Fruit fly (Drosophila melanogaster) whole organism, embryonic: ENCODE measurements around the gene InR.

Experiments
- Adf1 ChIP-seq: fragments of 200-800 bp; sonication (Bioruptor generic); IDR thresholded peaks from 2 replicates; pipeline ENCODE4 v1.3.6; 2022; ENCODE audit warnings: missing biosample characterization, missing genetic modification characterization
- Atf-2 ChIP-seq: fragments of 200-800 bp; sonication (Bioruptor generic); optimal IDR thresholded peaks from 2 replicates; lab custom pipeline; 2016; ENCODE audit warnings: missing biosample characterization, missing genetic modification characterization
- Awh ChIP-seq: fragments of 200-800 bp; sonication (Bioruptor generic); IDR thresholded peaks from 2 replicates; pipeline ENCODE4, ENCODE4 v1.3.6; 2022; ENCODE audit warnings: missing biosample characterization, missing genetic modification characterization
- CG11723 ChIP-seq: fragments of 200-800 bp; sonication (Bioruptor generic); optimal IDR thresholded peaks from 2 replicates; lab custom pipeline; 2017; ENCODE audit warnings: missing biosample characterization, mild to moderate bottlenecking, missing genetic modification characterization
- CG12219 ChIP-seq: fragments of 200-800 bp; sonication (Bioruptor generic); optimal IDR thresholded peaks from 3 replicates; lab custom pipeline; 2018; ENCODE audit warnings: missing biosample characterization, mild to moderate bottlenecking, missing genetic modification characterization
- CG1233 ChIP-seq: fragments of 200-800 bp; sonication (Bioruptor generic); optimal IDR thresholded peaks from 4 replicates; lab custom pipeline; 2018; ENCODE audit warnings: missing biosample characterization, mild to moderate bottlenecking, missing genetic modification characterization
- CG12942 ChIP-seq: fragments of 200-800 bp; sonication (Bioruptor generic); optimal IDR thresholded peaks from 3 replicates; lab custom pipeline; 2016; ENCODE audit warnings: missing biosample characterization, missing genetic modification characterization
- CG15696 ChIP-seq: fragments of 200-800 bp; sonication (Bioruptor generic); optimal IDR thresholded peaks from 2 replicates; lab custom pipeline; 2019; ENCODE audit warnings: missing biosample characterization, mild to moderate bottlenecking, missing genetic modification characterization, moderate library complexity
- CG1647 ChIP-seq: fragments of 200-800 bp; sonication (Bioruptor generic); optimal IDR thresholded peaks from 3 replicates; lab custom pipeline; 2016; ENCODE audit warnings: missing biosample characterization, missing genetic modification characterization
- CG17385 ChIP-seq: fragments of 200-800 bp; sonication (Bioruptor generic); optimal IDR thresholded peaks from 3 replicates; lab custom pipeline; 2018; ENCODE audit warnings: missing biosample characterization, mild to moderate bottlenecking, missing genetic modification characterization
- CG1792 ChIP-seq: fragments of 200-800 bp; sonication (Bioruptor generic); optimal IDR thresholded peaks from 2 replicates; lab custom pipeline; 2016; ENCODE audit warnings: missing biosample characterization, missing genetic modification characterization
- CG2678 ChIP-seq: fragments of 200-800 bp; sonication (Bioruptor generic); optimal IDR thresholded peaks from 3 replicates; lab custom pipeline; 2019; ENCODE audit warnings: missing biosample characterization, mild to moderate bottlenecking, missing genetic modification characterization, moderate library complexity
- CG30020 ChIP-seq: fragments of 200-800 bp; optimal IDR thresholded peaks from 2 replicates; lab custom pipeline; 2019; ENCODE audit warnings: missing biosample characterization, mild to moderate bottlenecking, missing genetic modification characterization, moderate library complexity
- CG34376 ChIP-seq: fragments of 200-800 bp; sonication (Bioruptor generic); optimal IDR thresholded peaks from 2 replicates; lab custom pipeline; 2018; ENCODE audit warnings: missing biosample characterization, mild to moderate bottlenecking, missing genetic modification characterization
- CG34422 ChIP-seq: fragments of 200-800 bp; sonication (Bioruptor generic); IDR thresholded peaks from 3 replicates; pipeline ENCODE4 v1.3.6; 2022; ENCODE audit warnings: missing biosample characterization, missing genetic modification characterization
- CG4424 ChIP-seq: fragments of 200-800 bp; sonication (Bioruptor generic); optimal IDR thresholded peaks from 3 replicates; lab custom pipeline; 2016; ENCODE audit warnings: missing biosample characterization, missing genetic modification characterization
- CG5245 ChIP-seq: fragments of 200-800 bp; sonication (Bioruptor generic); optimal IDR thresholded peaks from 3 replicates; lab custom pipeline; 2016; ENCODE audit warnings: missing biosample characterization, missing genetic modification characterization
- CG8290 ChIP-seq, 3 experiments: fragments of 200-800 bp; sonication (Bioruptor generic); optimal IDR thresholded peaks; 2 replicates each; lab custom pipeline; 2016 to 2019; ENCODE audit warnings: missing biosample characterization in 3 of 3, missing genetic modification characterization in 3 of 3, mild to moderate bottlenecking in 2 of 3, moderate library complexity in 1 of 3
- CG9609 ChIP-seq: fragments of 200-800 bp; sonication (Bioruptor generic); optimal IDR thresholded peaks from 3 replicates; lab custom pipeline; 2016; ENCODE audit warnings: missing biosample characterization, missing genetic modification characterization
- CG9727 ChIP-seq: fragments of 200-800 bp; sonication (Bioruptor generic); optimal IDR thresholded peaks from 3 replicates; lab custom pipeline; 2017; ENCODE audit warnings: missing biosample characterization, mild to moderate bottlenecking, missing genetic modification characterization
- Camta ChIP-seq: fragments of 200-800 bp; sonication (Bioruptor generic); optimal IDR thresholded peaks from 2 replicates; lab custom pipeline; 2016; ENCODE audit warnings: missing biosample characterization, missing genetic modification characterization
- CoRest ChIP-seq: fragments of 200-800 bp; sonication (Bioruptor generic); optimal IDR thresholded peaks from 3 replicates; lab custom pipeline; 2018; ENCODE audit warnings: missing biosample characterization, mild to moderate bottlenecking, missing genetic modification characterization, moderate library complexity
- Dbx ChIP-seq: fragments of 200-800 bp; sonication (Bioruptor generic); IDR thresholded peaks from 3 replicates; pipeline ENCODE4 v1.3.6; 2022; ENCODE audit warnings: missing biosample characterization, missing genetic modification characterization
- Dip3 ChIP-seq: fragments of 200-800 bp; sonication (Bioruptor generic); optimal IDR thresholded peaks from 3 replicates; lab custom pipeline; 2016; ENCODE audit warnings: missing biosample characterization, missing genetic modification characterization
- Eip74EF ChIP-seq, 2 experiments: fragments of 200-800 bp in 1 of 2; fragments of >200 bp in 1 of 2; sonication (Bioruptor generic) in 1 of 2; optimal IDR thresholded peaks; 2 replicates each; lab custom pipeline; 2017 to 2019; ENCODE audit warnings: missing biosample characterization in 2 of 2, missing genetic modification characterization in 2 of 2, mild to moderate bottlenecking in 1 of 2, moderate library complexity in 1 of 2
- Fer1 ChIP-seq: fragments of 200-800 bp; sonication (Bioruptor generic); optimal IDR thresholded peaks from 2 replicates; lab custom pipeline; 2017; ENCODE audit warnings: missing biosample characterization, mild to moderate bottlenecking, missing genetic modification characterization
- Gug ChIP-seq: fragments of 200-800 bp; sonication (Bioruptor generic); IDR thresholded peaks from 4 replicates; pipeline ENCODE4 v1.3.6; 2022; ENCODE audit warnings: missing biosample characterization, missing genetic modification characterization
- Hsf ChIP-seq: fragments of 200-800 bp; sonication (Bioruptor generic); optimal IDR thresholded peaks from 3 replicates; lab custom pipeline; 2016; ENCODE audit warnings: missing biosample characterization, missing genetic modification characterization
- Lim3 ChIP-seq: fragments of 200-800 bp; sonication (Bioruptor generic); IDR thresholded peaks from 2 replicates; pipeline ENCODE4 v1.3.6; 2022; ENCODE audit warnings: missing biosample characterization, missing genetic modification characterization
- Trl ChIP-seq, 3 experiments: fragments of >200 bp in 2 of 3; fragments of 200-800 bp in 1 of 3; sonication (Bioruptor generic) in 1 of 3; optimal IDR thresholded peaks; 2 replicates in 1 of 3; 3 replicates in 2 of 3; lab custom pipeline; 2016 to 2017; ENCODE audit warnings: missing biosample characterization in 1 of 3, missing genetic modification characterization in 1 of 3
- abd-A ChIP-seq: fragments of 200-800 bp; sonication (Bioruptor generic); optimal IDR thresholded peaks from 3 replicates; lab custom pipeline; 2019; ENCODE audit warnings: missing biosample characterization, mild to moderate bottlenecking, missing genetic modification characterization, moderate library complexity
- ac ChIP-seq: fragments of 200-800 bp; sonication (Bioruptor generic); optimal IDR thresholded peaks from 3 replicates; lab custom pipeline; 2017; ENCODE audit warnings: missing biosample characterization, mild to moderate bottlenecking, missing genetic modification characterization
- ase ChIP-seq: fragments of 200-800 bp; sonication (Bioruptor generic); IDR thresholded peaks from 3 replicates; pipeline ENCODE4 v1.3.6; 2022; ENCODE audit warnings: missing biosample characterization, missing genetic modification characterization
- az2 ChIP-seq: fragments of 200-800 bp; sonication (Bioruptor generic); optimal IDR thresholded peaks from 3 replicates; lab custom pipeline; 2016; ENCODE audit warnings: missing biosample characterization, missing genetic modification characterization
- bowl ChIP-seq: fragments of 200-800 bp; sonication (Bioruptor generic); IDR thresholded peaks from 2 replicates; pipeline ENCODE4 v1.3.6; 2022; ENCODE audit warnings: missing biosample characterization, missing genetic modification characterization
- crol ChIP-seq: fragments of 200-800 bp; sonication (Bioruptor generic); IDR thresholded peaks from 2 replicates; pipeline ENCODE4 v1.3.6; 2022; ENCODE audit warnings: missing biosample characterization, missing genetic modification characterization
- fd102C ChIP-seq: fragments of 200-800 bp; sonication (Bioruptor generic); optimal IDR thresholded peaks from 2 replicates; lab custom pipeline; 2018; ENCODE audit warnings: missing biosample characterization, mild to moderate bottlenecking, missing genetic modification characterization, moderate library complexity
- gfzf ChIP-seq: fragments of 200-800 bp; sonication (Bioruptor generic); optimal IDR thresholded peaks from 2 replicates; lab custom pipeline; 2016; ENCODE audit warnings: missing biosample characterization, mild to moderate bottlenecking, missing genetic modification characterization, moderate library complexity
- jing ChIP-seq: fragments of 200-800 bp; sonication (Bioruptor generic); optimal IDR thresholded peaks from 2 replicates; lab custom pipeline; 2018; ENCODE audit warnings: missing biosample characterization, mild to moderate bottlenecking, missing genetic modification characterization
- lab ChIP-seq: fragments of 200-800 bp; sonication (Bioruptor generic); optimal IDR thresholded peaks from 3 replicates; lab custom pipeline; 2017; ENCODE audit warnings: missing biosample characterization, missing genetic modification characterization, mild to moderate bottlenecking, moderate library complexity, missing genetic modification reagents
- lov ChIP-seq, 2 experiments: fragments of 200-800 bp in 1 of 2; fragments of >200 bp in 1 of 2; sonication (Bioruptor generic) in 1 of 2; IDR thresholded peaks in 1 of 2; optimal IDR thresholded peaks in 1 of 2; 2 replicates in 1 of 2; 3 replicates in 1 of 2; pipeline versions ENCODE4 v1.3.6 to Lab custom; 2017 to 2022; ENCODE audit warnings: missing biosample characterization in 1 of 2, missing genetic modification characterization in 1 of 2
- p53 ChIP-seq: fragments of 200-800 bp; sonication (Bioruptor generic); optimal IDR thresholded peaks from 2 replicates; lab custom pipeline; 2016; ENCODE audit warnings: missing biosample characterization, missing genetic modification characterization
- pnt ChIP-seq: fragments of 200-800 bp; sonication (Bioruptor generic); optimal IDR thresholded peaks from 3 replicates; lab custom pipeline; 2016; ENCODE audit warnings: missing biosample characterization, missing genetic modification characterization
- pum ChIP-seq: fragments of 200-800 bp; sonication (Bioruptor generic); optimal IDR thresholded peaks from 2 replicates; lab custom pipeline; 2016; ENCODE audit warnings: missing biosample characterization, missing genetic modification characterization
- pzg ChIP-seq: fragments of 200-800 bp; sonication (Bioruptor generic); optimal IDR thresholded peaks from 3 replicates; lab custom pipeline; 2018; ENCODE audit warnings: missing biosample characterization, mild to moderate bottlenecking, missing genetic modification characterization, moderate library complexity
- rib ChIP-seq: fragments of 200-800 bp; sonication (Bioruptor generic); IDR thresholded peaks from 2 replicates; pipeline ENCODE4 v1.3.6; 2022; ENCODE audit warnings: missing biosample characterization, missing genetic modification characterization
- sd ChIP-seq: fragments of 200-800 bp; sonication (Bioruptor generic); optimal IDR thresholded peaks from 3 replicates; lab custom pipeline; 2018; ENCODE audit warnings: missing biosample characterization, mild to moderate bottlenecking, missing genetic modification characterization, moderate library complexity
- sna ChIP-seq: fragments of 200-800 bp; sonication (Bioruptor generic); IDR thresholded peaks from 2 replicates; pipeline ENCODE4 v1.3.6; 2022; ENCODE audit warnings: missing biosample characterization, missing genetic modification characterization; ENCODE audit not compliant: partially characterized antibody
- tup ChIP-seq: fragments of 200-800 bp; sonication (Bioruptor generic); optimal IDR thresholded peaks from 2 replicates; lab custom pipeline; 2016; ENCODE audit warnings: missing biosample characterization, mild to moderate bottlenecking, missing genetic modification characterization, moderate library complexity

The InR gene

DNA sequence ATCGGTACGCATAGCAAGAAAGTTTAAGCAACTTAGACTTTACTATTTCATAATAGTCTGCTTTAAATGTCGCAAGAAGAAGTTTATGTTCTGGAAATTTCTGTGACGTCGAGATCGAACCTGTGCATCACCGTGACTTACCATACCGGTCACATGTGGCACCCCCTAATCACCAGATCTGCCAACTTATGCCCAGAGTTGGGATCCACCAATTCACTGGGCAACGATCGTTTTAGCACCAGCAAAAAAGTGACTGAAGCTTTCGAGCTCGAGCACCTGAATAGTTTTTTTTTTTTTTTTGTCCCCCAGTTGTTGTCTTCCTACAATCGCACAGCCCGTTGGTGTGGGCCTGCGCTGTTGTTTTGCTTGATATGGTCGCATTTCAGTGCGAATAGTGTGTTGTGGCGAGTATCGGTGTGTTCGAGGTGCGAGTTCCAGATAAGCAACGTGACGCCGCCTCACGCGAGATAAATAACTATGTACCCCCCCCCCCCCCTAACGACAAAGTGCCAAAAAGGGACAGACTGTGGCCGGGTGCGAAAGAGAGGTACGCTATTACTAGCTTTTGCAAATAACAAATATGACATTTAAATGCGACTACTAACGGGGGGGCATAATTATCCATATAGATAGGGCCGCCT is 34.7 kb downstream of the InR start (continued):
- TF ChIP-seq Dbx (GFP tag; lab: Robert Waterston, UW) (0 out of 3 replicates have a peak, but pooled peaks have one; percentile 42), CG30020 (no peak), Lim3 (GFP tag; lab: Robert Waterston, UW) (no peak), CG12942 (GFP tag; lab: Kevin White, UChicago) (no peak), Dip3 (GFP tag; lab: Kevin White, UChicago) (no peak), rib (GFP tag; lab: Robert Waterston, UW) (peak; percentile 81), CG8290 (GFP tag; optimal IDR thresholded peaks at IDR 0.05; lab: Kevin White, UChicago) (no peak), CG8290 (tag; optimal IDR thresholded peaks at IDR 0.05; lab: Kevin White, UChicago) (peak in 1 of 2 experiments; percentile 61), Atf-2 (GFP tag; lab: Kevin White, UChicago) (no peak), CoRest (tag; lab: Kevin White, UChicago) (no peak), ac (GFP tag; lab: Kevin White, UChicago) (no peak), Hsf (no peak), abd-A (tag; lab: Kevin White, UChicago) (no peak), CG1647 (GFP tag; lab: Kevin White, UChicago) (no peak), CG4424 (no peak), crol (peak; percentile 77), CG1233 (peak; percentile 7), bowl (no peak), CG5245 (GFP tag; lab: Kevin White, UChicago) (no peak), sd (tag; lab: Kevin White, UChicago) (peak; percentile 65), CG15696 (tag; lab: Kevin White, UChicago) (no peak), CG34376 (GFP tag; lab: Kevin White, UChicago) (peak; percentile 72), pzg (no peak), fd102C (GFP tag; lab: Kevin White, UChicago) (no peak), tup (GFP tag; lab: Kevin White, UChicago) (no peak), ase (GFP tag; lab: Robert Waterston, UW) (no peak), CG2678 (tag; lab: Kevin White, UChicago) (peak; percentile 19), CG17385 (GFP tag; lab: Kevin White, UChicago) (no peak), jing (GFP tag; lab: Kevin White, UChicago) (no peak), lab (GFP tag; lab: Kevin White, UChicago) (peak; percentile 54), Camta (no peak), CG1792 (GFP tag; lab: Kevin White, UChicago) (no peak), gfzf (no peak), Eip74EF (GFP tag; optimal IDR thresholded peaks at IDR 0.05; lab: Kevin White, UChicago) (no peak), p53 (no peak), CG12219 (GFP tag; lab: Kevin White, UChicago) (no peak), Gug (GFP tag; lab: Robert Waterston, UW) (no peak), CG9609 (GFP tag; lab: Kevin White, UChicago) (no peak), Awh (GFP tag; lab: Robert Waterston, UW) (no peak), lov (optimal IDR thresholded peaks at IDR 0.05; lab: Kevin White, UChicago) (no peak), lov (GFP tag; IDR thresholded peaks at IDR 0.05; lab: Robert Waterston, UW) (no peak), CG34422 (peak; percentile 26; the same call in 1 of the 3 replicates), Trl (optimal IDR thresholded peaks at IDR 0.05; lab: Kevin White, UChicago) (no peak), Trl (GFP tag; optimal IDR thresholded peaks at IDR 0.05; lab: Kevin White, UChicago) (no peak), az2 (GFP tag; lab: Kevin White, UChicago) (no peak), Fer1 (GFP tag; lab: Kevin White, UChicago) (no peak), CG9727 (GFP tag; lab: Kevin White, UChicago) (no peak), pnt (GFP tag; lab: Kevin White, UChicago) (no peak), CG11723 (GFP tag; lab: Kevin White, UChicago) (no peak), pum (GFP tag; lab: Kevin White, UChicago) (no peak), sna (GFP tag; lab: Robert Waterston, UW) (no peak), Adf1 (GFP tag; lab: Robert Waterston, UW) (no peak)
